Worm (Caenorhabditis elegans) whole organism, early embryonic: ENCODE measurements around the gene C05E11.2.

Source experiments
- B0310.2 ChIP-seq: sonication (generic microtip); optimal IDR thresholded peaks from 2 replicates; lab custom pipeline; 2016; ENCODE audit warnings: mild to moderate bottlenecking, missing genetic modification characterization, missing compliant biosample characterization
- aly-1 ChIP-seq: sonication (generic microtip); optimal IDR thresholded peaks from 2 replicates; lab custom pipeline; 2016; ENCODE audit warnings: missing genetic modification characterization, missing compliant biosample characterization
- ama-1 ChIP-seq: fragments of 150-350 bp; optimal IDR thresholded peaks from 2 replicates; lab custom pipeline; 2014

ce11 chrX:4550987-4551386 is 35.7 kb upstream of the C05E11.2 start:
- TF ChIP-seq aly-1 (tag; lab: Kevin White, UChicago) (no peak), ama-1 (lab: Kevin White, UChicago) (no peak), B0310.2 (no peak)
